Worm (Caenorhabditis elegans) whole organism, young adult: Measurements from ENCODE around the gene rpap-3.

Experiments
- F37B4.10 ChIP-seq: fragments of 200-800 bp; sonication (Bioruptor generic); IDR thresholded peaks from 2 replicates; pipeline ENCODE4 v1.3.6; 2022; ENCODE audit warnings: missing genetic modification characterization, missing compliant biosample characterization
- akir-1 ChIP-seq: fragments of 200-800 bp; sonication (Bioruptor generic); optimal IDR thresholded peaks from 2 replicates; lab custom pipeline; 2018; ENCODE audit warnings: mild to moderate bottlenecking, missing genetic modification characterization, moderate library complexity, missing compliant biosample characterization
- ama-1 ChIP-seq, 3 experiments: fragments of 150-350 bp in 1 of 3; sonication (generic microtip) in 2 of 3; optimal IDR thresholded peaks; 2 replicates each; lab custom pipeline; 2014 to 2018; ENCODE audit warnings: missing biosample characterization in 2 of 3, missing genetic modification characterization in 2 of 3, missing genetic modification reagents in 2 of 3
- athp-1 ChIP-seq: sonication (generic microtip); optimal IDR thresholded peaks from 2 replicates; lab custom pipeline; 2017; ENCODE audit warnings: mild to moderate bottlenecking, missing genetic modification characterization, missing compliant biosample characterization
- ceh-40 ChIP-seq: fragments of 200-800 bp; sonication (Bioruptor generic); IDR thresholded peaks from 2 replicates; pipeline ENCODE4 v1.3.6; 2022; ENCODE audit warnings: missing genetic modification characterization, missing compliant biosample characterization
- ceh-58 ChIP-seq: fragments of 200-800 bp; sonication (Bioruptor generic); IDR thresholded peaks from 2 replicates; pipeline ENCODE4 v1.3.6; 2022; ENCODE audit warnings: missing genetic modification characterization, missing compliant biosample characterization
- chd-7 ChIP-seq: sonication (generic microtip); optimal IDR thresholded peaks from 2 replicates; lab custom pipeline; 2016; ENCODE audit warnings: mild to moderate bottlenecking, missing genetic modification characterization, moderate library complexity, missing compliant biosample characterization
- dpff-1 ChIP-seq: sonication (generic microtip); optimal IDR thresholded peaks from 2 replicates; lab custom pipeline; 2017; ENCODE audit warnings: mild to moderate bottlenecking, missing genetic modification characterization, missing compliant biosample characterization
- efl-1 ChIP-seq: fragments of 150-350 bp; optimal IDR thresholded peaks from 2 replicates; lab custom pipeline; 2014; ENCODE audit warnings: missing biosample characterization, missing genetic modification reagents, missing genetic modification characterization
- gei-17 ChIP-seq: fragments of 200-800 bp; sonication (Bioruptor generic); optimal IDR thresholded peaks from 2 replicates; lab custom pipeline; 2018; ENCODE audit warnings: mild to moderate bottlenecking, missing genetic modification characterization, missing compliant biosample characterization
- him-1 ChIP-seq: sonication (generic microtip); optimal IDR thresholded peaks from 2 replicates; lab custom pipeline; 2016; ENCODE audit warnings: missing genotype, missing genetic modification reagents, missing genetic modification characterization, missing compliant biosample characterization
- let-526 ChIP-seq: fragments of 200-800 bp; sonication (Bioruptor generic); IDR thresholded peaks from 2 replicates; pipeline ENCODE4 v1.3.6; 2022; ENCODE audit warnings: missing genetic modification reagents, missing genetic modification characterization, missing compliant biosample characterization
- snpc-4 ChIP-seq, 5 experiments: fragments of 150-350 bp in 1 of 5; sonication (generic microtip) in 4 of 5; optimal IDR thresholded peaks; 2 replicates each; lab custom pipeline; 2014 to 2018; ENCODE audit warnings: missing genetic modification characterization in 5 of 5, missing biosample characterization in 3 of 5, antibody characterized with exemption in 2 of 5, mild to moderate bottlenecking in 2 of 5, missing compliant biosample characterization in 2 of 5, missing genotype in 2 of 5, moderate library complexity in 2 of 5, missing genetic modification reagents in 1 of 5

DNA sequence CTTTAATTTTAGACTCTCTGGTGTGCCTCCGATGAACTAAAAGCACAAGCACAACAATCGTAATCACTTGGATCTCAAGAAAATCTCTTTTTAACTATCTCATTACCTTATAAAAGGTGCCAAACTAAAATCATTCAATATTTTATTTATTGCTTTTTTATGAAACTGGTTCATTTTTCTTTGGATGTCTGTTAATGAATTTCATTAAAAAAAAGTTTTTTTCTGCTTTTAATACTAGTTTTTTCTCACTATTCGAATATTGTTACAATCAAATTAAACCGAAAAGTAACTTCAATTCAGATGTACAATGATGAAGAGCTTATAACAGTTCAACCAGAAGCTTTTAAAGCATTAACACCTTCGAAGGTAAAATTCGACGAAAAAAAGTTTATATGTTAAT, 3.0 kb downstream of the rpap-3 start, which contains the start of gene swd-2.1:
- TF ChIP-seq dpff-1 (tag; lab: Kevin White, UChicago), result no peak
- no peak for TF ChIP-seq athp-1 (tag; lab: Kevin White, UChicago)
- TF ChIP-seq ama-1 (optimal IDR thresholded peaks at IDR 0.05; lab: Kevin White, UChicago), result no peak
- TF ChIP-seq ama-1 (GFP tag; optimal IDR thresholded peaks at IDR 0.05; lab: Kevin White, UChicago), result no peak
- no peak for TF ChIP-seq snpc-4 (GFP tag; optimal IDR thresholded peaks at IDR 0.05; lab: Kevin White, UChicago)
- no peak for TF ChIP-seq snpc-4 (tag; optimal IDR thresholded peaks at IDR 0.05; lab: Kevin White, UChicago)
- TF ChIP-seq efl-1 (GFP tag; lab: Kevin White, UChicago), result no peak
- TF ChIP-seq him-1 (tag; lab: Kevin White, UChicago), result no peak
- no peak for TF ChIP-seq chd-7
- no peak for TF ChIP-seq gei-17
- no peak for TF ChIP-seq F37B4.10 (GFP tag; lab: Robert Waterston, UW)
- TF ChIP-seq let-526, result no peak
- TF ChIP-seq ceh-58, result no peak
- TF ChIP-seq ceh-40, result no peak
- no peak for TF ChIP-seq akir-1 (GFP tag; lab: Kevin White, UChicago)
